Fruit fly (Drosophila melanogaster): ENCODE data around the gene CG1309.

dm6 chr3L:4225647-4226470 lies 33.4 kb upstream of the CG1309 start:
- TF ChIP-seq usp (GFP tag; optimal IDR thresholded peaks at IDR 0.05) = no peak
- TF ChIP-seq EcR (GFP tag; optimal IDR thresholded peaks at IDR 0.05) = no peak
- TF ChIP-seq psq (optimal IDR thresholded peaks at IDR 0.05) = no peak
- TF ChIP-seq Dll (optimal IDR thresholded peaks at IDR 0.05) = no peak
- TF ChIP-seq pan (optimal IDR thresholded peaks at IDR 0.05) = no peak
- TF ChIP-seq CG8478 (optimal IDR thresholded peaks at IDR 0.05) = no peak

Data from whole organism.